Fruit fly (Drosophila melanogaster) whole organism, prepupa: ENCODE data around the gene Cul2.

ENCODE experiments used
- Blimp-1 ChIP-seq: fragments of 200-800 bp; sonication (Bioruptor generic); optimal IDR thresholded peaks from 3 replicates; lab custom pipeline; 2017; ENCODE audit warnings: missing biosample characterization, missing genetic modification characterization, mild to moderate bottlenecking, moderate library complexity, missing genetic modification reagents
- CG10631 ChIP-seq: fragments of 200-800 bp; sonication (Bioruptor generic); optimal IDR thresholded peaks from 2 replicates; lab custom pipeline; 2016; ENCODE audit warnings: missing biosample characterization, missing genetic modification characterization
- CG11762 ChIP-seq: fragments of 200-800 bp; sonication (Bioruptor generic); optimal IDR thresholded peaks from 3 replicates; lab custom pipeline; 2016; ENCODE audit warnings: missing biosample characterization, missing genetic modification characterization; ENCODE audit not compliant: insufficient read depth
- CG11902 ChIP-seq: fragments of 200-800 bp; sonication (Bioruptor generic); optimal IDR thresholded peaks from 3 replicates; lab custom pipeline; 2016; ENCODE audit warnings: missing biosample characterization, missing genetic modification characterization
- CG15336 ChIP-seq: fragments of 200-800 bp; sonication (Bioruptor generic); IDR thresholded peaks from 2 replicates; pipeline ENCODE4 v1.3.6; 2022; ENCODE audit warnings: missing biosample characterization, missing genetic modification characterization
- CG1621 ChIP-seq: fragments of 200-800 bp; sonication (Bioruptor generic); optimal IDR thresholded peaks from 3 replicates; lab custom pipeline; 2018; ENCODE audit warnings: missing biosample characterization, mild to moderate bottlenecking, missing genetic modification characterization
- CG3032 ChIP-seq: fragments of 200-800 bp; optimal IDR thresholded peaks from 2 replicates; lab custom pipeline; 2019; ENCODE audit warnings: missing biosample characterization, mild to moderate bottlenecking, missing genetic modification characterization, moderate library complexity
- CG31627 ChIP-seq: fragments of 200-800 bp; sonication (Bioruptor generic); optimal IDR thresholded peaks from 3 replicates; lab custom pipeline; 2016; ENCODE audit warnings: missing biosample characterization, missing genetic modification characterization
- CG32006 ChIP-seq: fragments of 200-800 bp; sonication (Bioruptor generic); optimal IDR thresholded peaks from 3 replicates; lab custom pipeline; 2017; ENCODE audit warnings: missing biosample characterization, mild to moderate bottlenecking, missing genetic modification characterization
- CG34406 ChIP-seq: fragments of 200-800 bp; sonication (Bioruptor generic); optimal IDR thresholded peaks from 3 replicates; lab custom pipeline; 2016; ENCODE audit warnings: missing biosample characterization, missing genetic modification characterization
- CG3919 ChIP-seq: fragments of 200-800 bp; sonication (Bioruptor generic); optimal IDR thresholded peaks from 3 replicates; lab custom pipeline; 2016; ENCODE audit warnings: missing biosample characterization, missing genetic modification characterization
- CG4318 ChIP-seq: fragments of 200-800 bp; sonication (Bioruptor generic); optimal IDR thresholded peaks from 3 replicates; lab custom pipeline; 2017; ENCODE audit warnings: missing biosample characterization, mild to moderate bottlenecking, missing genetic modification characterization
- CG6276 ChIP-seq: fragments of 200-800 bp; sonication (Bioruptor generic); optimal IDR thresholded peaks from 2 replicates; lab custom pipeline; 2017; ENCODE audit warnings: missing biosample characterization, mild to moderate bottlenecking, missing genetic modification characterization
- CG6792 ChIP-seq: fragments of 200-800 bp; sonication (Bioruptor generic); optimal IDR thresholded peaks from 3 replicates; lab custom pipeline; 2016; ENCODE audit warnings: missing biosample characterization, missing genetic modification characterization
- CG6808 ChIP-seq: fragments of 200-800 bp; sonication (Bioruptor generic); optimal IDR thresholded peaks from 3 replicates; lab custom pipeline; 2017; ENCODE audit warnings: missing biosample characterization, missing genetic modification characterization, mild to moderate bottlenecking, moderate library complexity, missing genetic modification reagents
- CG6854 ChIP-seq: fragments of 200-800 bp; sonication (Bioruptor generic); optimal IDR thresholded peaks from 2 replicates; lab custom pipeline; 2017; ENCODE audit warnings: missing biosample characterization, mild to moderate bottlenecking, missing genetic modification characterization
- CG7368 ChIP-seq: fragments of 200-800 bp; sonication (Bioruptor generic); optimal IDR thresholded peaks from 3 replicates; lab custom pipeline; 2016; ENCODE audit warnings: missing biosample characterization, missing genetic modification characterization
- CG8119 ChIP-seq: fragments of 200-800 bp; sonication (Bioruptor generic); IDR thresholded peaks from 3 replicates; pipeline ENCODE4 v1.3.6; 2022; ENCODE audit warnings: missing biosample characterization, missing genetic modification characterization
- CG8319 ChIP-seq: fragments of 200-800 bp; sonication (Bioruptor generic); optimal IDR thresholded peaks from 3 replicates; lab custom pipeline; 2016; ENCODE audit warnings: missing biosample characterization, missing genetic modification characterization
- CG8632 ChIP-seq: fragments of 200-800 bp; sonication (Bioruptor generic); optimal IDR thresholded peaks from 3 replicates; lab custom pipeline; 2016; ENCODE audit warnings: missing biosample characterization, missing genetic modification characterization
- Eip75B ChIP-seq: fragments of 200-800 bp; sonication (Bioruptor generic); optimal IDR thresholded peaks from 3 replicates; lab custom pipeline; 2016; ENCODE audit warnings: missing biosample characterization, missing genetic modification characterization
- Eip78C ChIP-seq: fragments of 200-800 bp; sonication (Bioruptor generic); peaks from one replicate; lab custom pipeline; 2016; ENCODE audit warnings: missing biosample characterization, missing genetic modification characterization
- Ets21C ChIP-seq: fragments of 200-800 bp; sonication (Bioruptor generic); optimal IDR thresholded peaks from 3 replicates; lab custom pipeline; 2016; ENCODE audit warnings: missing biosample characterization, missing genetic modification characterization
- Ets96B ChIP-seq: fragments of 200-800 bp; optimal IDR thresholded peaks from 2 replicates; lab custom pipeline; 2019; ENCODE audit warnings: missing biosample characterization, mild to moderate bottlenecking, missing genetic modification characterization, moderate library complexity
- Gug ChIP-seq: fragments of 200-800 bp; sonication (Bioruptor generic); IDR thresholded peaks from 2 replicates; pipeline ENCODE4 v1.3.6; 2022; ENCODE audit warnings: missing biosample characterization, missing genetic modification characterization
- Hr38 ChIP-seq: sonication (Bioruptor generic); optimal IDR thresholded peaks from 2 replicates; lab custom pipeline; 2016; ENCODE audit warnings: missing biosample characterization, missing genetic modification characterization
- Hr39 ChIP-seq: fragments of 200-800 bp; sonication (Bioruptor generic); optimal IDR thresholded peaks from 2 replicates; lab custom pipeline; 2016; ENCODE audit warnings: missing biosample characterization, missing genetic modification characterization
- Hr4 ChIP-seq: fragments of 200-800 bp; sonication (Bioruptor generic); optimal IDR thresholded peaks from 3 replicates; lab custom pipeline; 2016; ENCODE audit warnings: missing biosample characterization, missing genetic modification characterization
- Lpt ChIP-seq: fragments of 200-800 bp; sonication (Bioruptor generic); optimal IDR thresholded peaks from 3 replicates; lab custom pipeline; 2016; ENCODE audit warnings: missing biosample characterization, missing genetic modification characterization
- Met ChIP-seq: fragments of 200-800 bp; sonication (Bioruptor generic); optimal IDR thresholded peaks from 3 replicates; lab custom pipeline; 2016; ENCODE audit warnings: missing biosample characterization, missing genetic modification characterization
- OdsH ChIP-seq: fragments of 200-800 bp; sonication (Bioruptor generic); optimal IDR thresholded peaks from 3 replicates; lab custom pipeline; 2016; ENCODE audit warnings: missing biosample characterization, missing genetic modification characterization
- Sox14 ChIP-seq: fragments of 200-800 bp; sonication (Bioruptor generic); optimal IDR thresholded peaks from 3 replicates; lab custom pipeline; 2016; ENCODE audit warnings: missing biosample characterization, missing genetic modification characterization
- Sox15 ChIP-seq: fragments of 200-800 bp; sonication (Bioruptor generic); optimal IDR thresholded peaks from 3 replicates; lab custom pipeline; 2016; ENCODE audit warnings: missing biosample characterization, missing genetic modification characterization
- achi ChIP-seq: fragments of 200-800 bp; sonication (Bioruptor generic); optimal IDR thresholded peaks from 3 replicates; lab custom pipeline; 2016; ENCODE audit warnings: missing biosample characterization, missing genetic modification characterization
- cyc ChIP-seq: fragments of 200-800 bp; sonication (Bioruptor generic); optimal IDR thresholded peaks from 3 replicates; lab custom pipeline; 2016; ENCODE audit warnings: missing biosample characterization, missing genetic modification characterization
- dac ChIP-seq: fragments of 200-800 bp; sonication (Bioruptor generic); optimal IDR thresholded peaks from 2 replicates; lab custom pipeline; 2017; ENCODE audit warnings: missing biosample characterization, mild to moderate bottlenecking, missing genetic modification characterization
- eg ChIP-seq: fragments of 200-800 bp; sonication (Bioruptor generic); IDR thresholded peaks from 3 replicates; pipeline ENCODE4 v1.3.6; 2022; ENCODE audit warnings: missing biosample characterization, missing genetic modification characterization
- esn ChIP-seq: fragments of 200-800 bp; sonication (Bioruptor generic); optimal IDR thresholded peaks from 2 replicates; lab custom pipeline; 2016; ENCODE audit warnings: missing biosample characterization, mild to moderate bottlenecking, missing genetic modification characterization, moderate library complexity
- fd59A ChIP-seq: fragments of 200-800 bp; sonication (Bioruptor generic); optimal IDR thresholded peaks from 2 replicates; lab custom pipeline; 2017; ENCODE audit warnings: missing biosample characterization, mild to moderate bottlenecking, missing genetic modification characterization, missing genetic modification reagents
- fkh ChIP-seq: fragments of 200-800 bp; sonication (Bioruptor generic); optimal IDR thresholded peaks from 3 replicates; lab custom pipeline; 2017; ENCODE audit warnings: missing biosample characterization, mild to moderate bottlenecking, missing genetic modification characterization, moderate library complexity
- lz ChIP-seq: fragments of 200-800 bp; sonication (Bioruptor generic); optimal IDR thresholded peaks from 3 replicates; lab custom pipeline; 2016; ENCODE audit warnings: missing biosample characterization, missing genetic modification characterization
- pdm3 ChIP-seq: fragments of 200-800 bp; sonication (Bioruptor generic); optimal IDR thresholded peaks from 3 replicates; lab custom pipeline; 2016; ENCODE audit warnings: missing biosample characterization, missing genetic modification characterization
- salr ChIP-seq, 2 experiments: fragments of 200-800 bp; sonication (Bioruptor generic); optimal IDR thresholded peaks; 3 replicates each; lab custom pipeline; 2016 to 2018; ENCODE audit warnings: missing biosample characterization in 2 of 2, missing genetic modification characterization in 2 of 2, mild to moderate bottlenecking in 1 of 2
- spab ChIP-seq: fragments of 200-800 bp; sonication (Bioruptor generic); optimal IDR thresholded peaks from 2 replicates; lab custom pipeline; 2017; ENCODE audit warnings: missing biosample characterization, mild to moderate bottlenecking, missing genetic modification characterization, missing genetic modification reagents
- ss ChIP-seq, 2 experiments: fragments of 200-800 bp; sonication (Bioruptor generic); optimal IDR thresholded peaks; 2 replicates in 1 of 2; 3 replicates in 1 of 2; lab custom pipeline; 2017 to 2018; ENCODE audit warnings: mild to moderate bottlenecking in 2 of 2, missing biosample characterization in 2 of 2, missing genetic modification characterization in 2 of 2, moderate library complexity in 1 of 2
- topi ChIP-seq: fragments of 200-800 bp; sonication (Bioruptor generic); optimal IDR thresholded peaks from 3 replicates; lab custom pipeline; 2016; ENCODE audit warnings: missing biosample characterization, missing genetic modification characterization
- vri ChIP-seq: fragments of 200-800 bp; sonication (Bioruptor generic); optimal IDR thresholded peaks from 3 replicates; lab custom pipeline; 2016; ENCODE audit warnings: missing biosample characterization, mild to moderate bottlenecking, missing genetic modification characterization

Gene Cul2

DNA sequence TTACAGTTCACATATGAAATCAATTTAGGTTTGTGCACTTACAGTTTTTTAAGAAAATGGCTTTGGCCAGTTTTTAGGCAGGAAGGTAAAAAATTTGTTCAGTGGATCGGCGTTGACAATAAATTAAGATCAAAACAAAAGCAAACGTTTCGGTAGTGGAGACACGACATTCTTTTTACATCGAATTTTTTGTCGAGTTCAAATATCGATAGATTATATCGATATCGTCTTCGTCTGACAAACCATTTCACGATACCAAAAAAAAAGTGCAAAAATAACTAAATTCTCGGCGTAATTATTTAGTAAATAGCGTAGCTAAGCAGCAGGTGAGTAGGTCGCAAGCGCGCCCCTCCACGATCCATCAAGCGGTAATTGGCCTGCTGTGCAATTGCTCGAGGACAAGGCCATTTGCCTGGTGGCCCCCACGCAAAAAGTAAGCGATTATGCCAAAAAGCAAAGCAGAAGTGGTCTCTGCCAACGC, at the start of gene Cul2:
TSS of gene Cul2 (plus strand) at position 207 of the 481 bp plus-strand sequence.
- TF ChIP-seq Hr4 (GFP tag; lab: Kevin White, UChicago) (peak; percentile 59), CG6276 (GFP tag; lab: Kevin White, UChicago) (no peak), CG4318 (GFP tag; lab: Kevin White, UChicago) (peak; percentile 30), Ets21C (peak; percentile 7), Hr38 (no peak), dac (peak; percentile 13), CG6854 (GFP tag; lab: Kevin White, UChicago) (no peak), OdsH (peak; percentile 38), Eip75B (GFP tag; lab: Kevin White, UChicago) (no peak), Sox15 (GFP tag; lab: Kevin White, UChicago) (peak; percentile 28), CG10631 (GFP tag; lab: Kevin White, UChicago) (peak; percentile 46), Sox14 (GFP tag; lab: Kevin White, UChicago) (peak; percentile 69), Blimp-1 (GFP tag; lab: Kevin White, UChicago) (no peak), CG3032 (tag; lab: Kevin White, UChicago) (peak; percentile 53), eg (no peak), CG11762 (no peak), CG8119 (GFP tag; lab: Robert Waterston, UW) (no peak), lz (GFP tag; lab: Kevin White, UChicago) (peak; percentile 41), Eip78C (GFP tag; lab: Kevin White, UChicago) (peak; percentile 57), CG7368 (no peak), CG11902 (GFP tag; lab: Kevin White, UChicago) (no peak), CG3919 (GFP tag; lab: Kevin White, UChicago) (no peak), Lpt (no peak), Met (GFP tag; lab: Kevin White, UChicago) (no peak), achi (no peak), CG1621 (tag; lab: Kevin White, UChicago) (no peak), esn (GFP tag; lab: Kevin White, UChicago) (peak; percentile 34), spab (GFP tag; lab: Kevin White, UChicago) (no peak), CG8632 (GFP tag; lab: Kevin White, UChicago) (peak; percentile 21), topi (GFP tag; lab: Kevin White, UChicago) (peak; percentile 32), CG31627 (GFP tag; lab: Kevin White, UChicago) (peak; percentile 64), CG34406 (GFP tag; lab: Kevin White, UChicago) (no peak), CG8319 (GFP tag; lab: Kevin White, UChicago) (no peak), fkh (GFP tag; lab: Kevin White, UChicago) (no peak), Gug (GFP tag; lab: Robert Waterston, UW) (no peak), CG6792 (GFP tag; lab: Kevin White, UChicago) (no peak), cyc (peak; percentile 52)

DNA sequence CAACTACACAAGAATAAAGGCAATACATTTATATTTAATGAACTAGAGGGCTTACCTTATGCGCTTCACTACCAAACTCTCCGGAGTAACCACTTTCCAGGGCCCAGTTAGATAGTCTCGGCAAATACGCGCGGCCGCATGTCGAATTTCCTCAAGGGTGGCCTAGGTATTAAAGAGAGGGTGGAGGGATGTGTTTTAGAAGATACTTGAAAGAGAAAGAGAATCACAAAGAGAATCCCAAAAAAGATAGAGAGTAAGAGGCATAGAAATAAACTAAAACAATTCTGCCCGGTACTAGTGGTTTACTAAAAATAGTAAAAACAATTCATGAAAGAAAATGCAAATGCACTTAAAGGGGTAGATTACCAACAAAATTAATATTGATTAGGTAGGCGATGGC, 40.6 kb upstream of the Cul2 start:
- no peak for TF ChIP-seq CG6792 (GFP tag; lab: Kevin White, UChicago)
- TF ChIP-seq fd59A (GFP tag; lab: Kevin White, UChicago), result no peak

DNA sequence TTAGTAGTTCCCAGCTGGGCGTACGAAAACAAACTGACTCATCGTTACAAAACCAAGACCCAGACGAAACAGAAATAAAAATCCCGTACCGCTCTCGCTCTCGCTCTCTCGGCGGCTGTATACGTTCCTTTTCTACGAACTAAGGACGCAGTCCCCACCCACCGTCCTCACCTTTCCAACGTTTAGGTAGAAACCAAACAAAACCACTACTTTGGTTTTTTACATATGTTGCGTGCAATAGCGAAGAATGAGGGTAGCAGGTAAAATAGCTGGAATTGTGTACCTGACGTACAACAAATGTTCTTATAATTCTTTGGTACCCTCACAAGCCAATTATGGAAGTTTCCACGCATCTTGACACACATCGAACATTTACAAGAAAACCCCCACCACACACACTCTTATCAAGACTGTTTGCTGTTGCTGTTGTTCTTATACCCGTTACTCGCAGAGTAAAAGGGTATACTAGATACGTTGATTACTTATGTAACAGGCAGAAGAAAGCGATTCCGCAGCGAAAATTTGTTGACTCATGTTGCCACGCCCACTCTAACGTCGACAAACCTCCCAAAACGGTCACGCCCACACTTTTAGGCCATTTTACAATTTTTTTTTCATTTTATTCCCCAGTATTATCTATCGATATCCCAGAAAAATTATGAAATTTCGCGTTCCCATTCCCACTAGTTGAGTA, 39.6 kb upstream of the Cul2 start:
- peak; percentile 17 for TF ChIP-seq achi
- TF ChIP-seq fkh (GFP tag; lab: Kevin White, UChicago), result peak; percentile 65
- no peak for TF ChIP-seq vri (GFP tag; lab: Kevin White, UChicago)
- TF ChIP-seq Hr4 (GFP tag; lab: Kevin White, UChicago), result peak; percentile 53
- TF ChIP-seq ss (GFP tag; optimal IDR thresholded peaks at IDR 0.05; lab: Kevin White, UChicago), result peak in 1 of 2 experiments; percentile 74
- TF ChIP-seq pdm3 (GFP tag; lab: Kevin White, UChicago), result peak; percentile 19
- TF ChIP-seq Ets96B, result no peak
- TF ChIP-seq Hr39, result no peak
- no peak for TF ChIP-seq spab (GFP tag; lab: Kevin White, UChicago)
- peak; percentile 3 for TF ChIP-seq Eip75B (GFP tag; lab: Kevin White, UChicago)
- TF ChIP-seq CG1621 (tag; lab: Kevin White, UChicago), result peak; percentile 18
- peak; percentile 57 for TF ChIP-seq CG32006
- peak in 1 of 2 experiments; percentile 22 for TF ChIP-seq salr (GFP tag; optimal IDR thresholded peaks at IDR 0.05; lab: Kevin White, UChicago)
- TF ChIP-seq dac, result no peak
- peak; percentile 28; the same call in 1 of the 2 replicates for TF ChIP-seq CG15336 (GFP tag; lab: Robert Waterston, UW)
- no peak for TF ChIP-seq CG6808 (GFP tag; lab: Kevin White, UChicago)
- peak; percentile 36 for TF ChIP-seq OdsH
- TF ChIP-seq Eip78C (GFP tag; lab: Kevin White, UChicago), result peak; percentile 77
- peak; percentile 2 for TF ChIP-seq fd59A (GFP tag; lab: Kevin White, UChicago)
